Worm (Caenorhabditis elegans) whole organism, mixed stage, embryonic: ENCODE measurements around the gene C05D9.3.

ENCODE experiments used
- unc-120 ChIP-seq: sonication (generic microtip); optimal IDR thresholded peaks from 2 replicates; lab custom pipeline; 2017; ENCODE audit warnings: missing genetic modification characterization, missing compliant biosample characterization; ENCODE audit not compliant: poor library complexity, severe bottlenecking
- unc-62 ChIP-seq: fragments of 150-350 bp; optimal IDR thresholded peaks from 2 replicates; lab custom pipeline; 2014; ENCODE audit warnings: missing biosample characterization, missing genetic modification reagents, missing genetic modification characterization

DNA sequence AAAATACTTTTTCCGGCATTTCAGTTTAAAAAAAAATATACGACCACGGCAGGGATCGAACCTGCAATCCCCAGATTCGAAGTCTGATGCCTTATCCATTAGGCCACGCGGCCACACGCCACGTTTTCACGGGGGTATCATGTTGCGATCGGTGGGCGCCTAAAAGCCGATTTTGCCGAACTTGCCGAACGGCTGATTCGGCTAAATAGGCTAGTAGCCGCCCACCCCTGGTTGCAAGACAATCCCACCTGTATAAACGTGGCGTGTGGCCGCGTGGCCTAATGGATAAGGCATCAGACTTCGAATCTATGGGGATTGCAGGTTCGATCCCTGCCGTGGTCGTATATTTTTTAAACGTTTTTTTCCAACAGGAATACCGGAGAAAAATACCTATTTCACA lies 22.6 kb upstream of the C05D9.3 start:
- no peak for TF ChIP-seq unc-62 (GFP tag; lab: Kevin White, UChicago)
- TF ChIP-seq unc-120 (tag; lab: Kevin White, UChicago): no peak
